Worm (Caenorhabditis elegans): Measurements from ENCODE around the gene idpc-6.

ce11 chrV:9584263-9584662, 35.7 kb upstream of the idpc-6 start:
- TF ChIP-seq hmg-4 (GFP tag; optimal IDR thresholded peaks at IDR 0.05), result no peak
- no peak for TF ChIP-seq ama-1 (optimal IDR thresholded peaks at IDR 0.05)
- TF ChIP-seq pes-1 (GFP tag; IDR thresholded peaks at IDR 0.05), result no peak
- no peak for TF ChIP-seq sea-1 (GFP tag; conservative IDR thresholded peaks at IDR 0.05)

All from whole organism, early embryonic.